Fruit fly (Drosophila melanogaster): ENCODE measurements around the gene Exo84.
A peak's percentile ranks its signal among the peaks of the same experiment; 100 is the strongest.

The Exo84 gene

DNA sequence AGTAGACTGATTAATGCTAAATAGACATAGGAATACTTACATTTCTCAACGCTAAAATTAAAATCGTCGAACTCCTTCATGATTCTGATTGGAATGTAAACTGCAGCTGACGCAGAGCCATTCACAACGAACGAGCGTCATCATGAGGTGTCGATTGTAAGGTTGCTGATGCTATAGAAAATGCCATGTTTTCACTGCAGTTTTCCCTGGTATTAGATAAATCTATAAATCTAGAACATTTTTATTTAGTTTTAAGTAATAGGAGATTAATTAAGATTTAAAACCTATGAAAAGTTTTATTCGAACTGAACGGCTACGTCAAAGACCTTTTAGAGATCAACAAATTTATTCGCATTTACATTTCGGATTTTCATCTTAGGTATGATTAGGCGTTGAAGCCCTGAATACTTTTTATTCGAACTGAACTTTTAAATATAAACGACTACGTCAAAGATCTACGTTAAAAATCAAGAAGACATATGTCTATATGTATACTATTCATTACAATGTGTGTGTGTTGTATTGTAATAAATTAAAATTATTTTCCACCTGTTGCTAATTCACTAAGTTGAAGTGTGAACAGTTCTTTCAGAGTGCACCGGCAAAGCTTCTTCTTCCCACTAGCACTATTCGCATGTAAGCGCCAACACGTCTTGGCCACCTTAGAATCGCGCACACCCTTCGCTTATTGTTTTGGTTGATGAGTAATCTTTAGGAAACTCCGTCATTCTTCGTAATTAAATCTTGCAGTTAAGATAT lies at the start of gene Exo84, which contains the start of gene Vps2 (continued):
- no peak for TF ChIP-seq CG3838 (GFP tag; optimal IDR thresholded peaks at IDR 0.05)
- TF ChIP-seq CG17328 (GFP tag; IDR thresholded peaks at IDR 0.05): no peak
- no peak for TF ChIP-seq stc (GFP tag; IDR thresholded peaks at IDR 0.05)
- TF ChIP-seq CG30403 (GFP tag; optimal IDR thresholded peaks at IDR 0.05): peak; percentile 78
- TF ChIP-seq cwo (GFP tag; optimal IDR thresholded peaks at IDR 0.05): no peak
- no peak for TF ChIP-seq gcm2 (GFP tag; optimal IDR thresholded peaks at IDR 0.05)
- TF ChIP-seq Max (GFP tag; optimal IDR thresholded peaks at IDR 0.05): peak; percentile 49
- no peak for TF ChIP-seq CG7786 (GFP tag; optimal IDR thresholded peaks at IDR 0.05)
- no peak for TF ChIP-seq BtbVII (GFP tag; optimal IDR thresholded peaks at IDR 0.05)
- TF ChIP-seq Ravus (GFP tag; IDR thresholded peaks at IDR 0.05): no peak
- TF ChIP-seq CG10462 (GFP tag; optimal IDR thresholded peaks at IDR 0.05): no peak
- TF ChIP-seq Nf-YB (GFP tag; optimal IDR thresholded peaks at IDR 0.05): no peak
- TF ChIP-seq Hand (GFP tag; optimal IDR thresholded peaks at IDR 0.05): no peak
- peak; percentile 58 for TF ChIP-seq sd (tag; optimal IDR thresholded peaks at IDR 0.05)
- TF ChIP-seq eyg (GFP tag; optimal IDR thresholded peaks at IDR 0.05): no peak
- TF ChIP-seq CG1792 (GFP tag; optimal IDR thresholded peaks at IDR 0.05): no peak
- no peak for TF ChIP-seq TFAM (GFP tag; optimal IDR thresholded peaks at IDR 0.05)
- TF ChIP-seq zen2 (GFP tag; IDR thresholded peaks at IDR 0.05; ENCODE audit: partially characterized antibody): no peak
- TF ChIP-seq CG17385 (GFP tag; optimal IDR thresholded peaks at IDR 0.05): peak; percentile 89
- no peak for TF ChIP-seq gfzf (GFP tag; optimal IDR thresholded peaks at IDR 0.05)
- no peak for TF ChIP-seq gt (GFP tag; IDR thresholded peaks at IDR 0.05)
- TF ChIP-seq CG12104 (GFP tag; optimal IDR thresholded peaks at IDR 0.05): peak; percentile 26
- TF ChIP-seq esg (GFP tag; conservative IDR thresholded peaks at IDR 0.05): peak; percentile 48
- no peak for TF ChIP-seq CG16779 (GFP tag; IDR thresholded peaks at IDR 0.05)
- TF ChIP-seq Ada2b (GFP tag; IDR thresholded peaks at IDR 0.05): no peak
- TF ChIP-seq stwl (tag; optimal IDR thresholded peaks at IDR 0.05): no peak
- TF ChIP-seq CG31365 (tag; optimal IDR thresholded peaks at IDR 0.05): no peak
- peak; percentile 4 for TF ChIP-seq CG9797 (GFP tag; optimal IDR thresholded peaks at IDR 0.05)
- peak; percentile 54 for TF ChIP-seq CG2712 (tag; optimal IDR thresholded peaks at IDR 0.05)
- no peak for TF ChIP-seq H15 (GFP tag; IDR thresholded peaks at IDR 0.05)
- TF ChIP-seq psq (GFP tag; optimal IDR thresholded peaks at IDR 0.05): no peak
- peak; percentile 56 for TF ChIP-seq slbo (GFP tag; IDR thresholded peaks at IDR 0.05)
- no peak for TF ChIP-seq Meics (GFP tag; optimal IDR thresholded peaks at IDR 0.05)
- TF ChIP-seq Oli (tag; optimal IDR thresholded peaks at IDR 0.05): peak; percentile 58
- TF ChIP-seq CG17912 (GFP tag; optimal IDR thresholded peaks at IDR 0.05): no peak
- peak; percentile 14 for TF ChIP-seq fu2 (GFP tag; optimal IDR thresholded peaks at IDR 0.05)
- TF ChIP-seq D (optimal IDR thresholded peaks at IDR 0.05): no peak
- peak; percentile 17 for TF ChIP-seq D (GFP tag; optimal IDR thresholded peaks at IDR 0.05)
- no peak for TF ChIP-seq Mes4 (GFP tag; optimal IDR thresholded peaks at IDR 0.05)
- TF ChIP-seq Jarid2 (GFP tag; optimal IDR thresholded peaks at IDR 0.05): no peak
- TF ChIP-seq CG42726 (GFP tag; IDR thresholded peaks at IDR 0.05; ENCODE audit: partially characterized antibody): no peak
- TF ChIP-seq CG12744 (GFP tag; optimal IDR thresholded peaks at IDR 0.05): no peak
- no peak for TF ChIP-seq abd-A (tag; optimal IDR thresholded peaks at IDR 0.05)
- no peak for TF ChIP-seq knrl (GFP tag; IDR thresholded peaks at IDR 0.05; ENCODE audit: partially characterized antibody)
- TF ChIP-seq CG31224 (GFP tag; IDR thresholded peaks at IDR 0.05): peak; percentile 29; the same call in 1 of the 2 replicates
- no peak for TF ChIP-seq CG18599 (GFP tag; optimal IDR thresholded peaks at IDR 0.05)
- no peak for TF ChIP-seq pan (optimal IDR thresholded peaks at IDR 0.05)
- TF ChIP-seq pan (GFP tag; optimal IDR thresholded peaks at IDR 0.05 in 1 of 2, IDR thresholded peaks at IDR 0.05 in 1 of 2): no peak
- TF ChIP-seq hkb (optimal IDR thresholded peaks at IDR 0.05): no peak
- no peak for TF ChIP-seq hkb (GFP tag; IDR thresholded peaks at IDR 0.05)
- TF ChIP-seq CG18476 (GFP tag; optimal IDR thresholded peaks at IDR 0.05): no peak

Data from whole organism, embryonic.